Fruit fly (Drosophila melanogaster) whole organism, embryonic: Measurements from ENCODE around the gene GABPI.

Experiments
- Ada2b ChIP-seq: fragments of 200-800 bp; sonication (Bioruptor generic); IDR thresholded peaks from 2 replicates; pipeline ENCODE4 v1.3.6; 2022; ENCODE audit warnings: missing biosample characterization, missing genetic modification characterization
- Bteb2 ChIP-seq: fragments of 200-800 bp; sonication (Bioruptor generic); optimal IDR thresholded peaks from 2 replicates; lab custom pipeline; 2016; ENCODE audit warnings: missing biosample characterization, missing genetic modification characterization
- CG11696 ChIP-seq: fragments of 200-800 bp; sonication (Bioruptor generic); IDR thresholded peaks from 2 replicates; pipeline ENCODE4 v1.3.6; 2022; ENCODE audit warnings: missing biosample characterization, missing genetic modification characterization
- CG16813 ChIP-seq: fragments of 200-800 bp; sonication (Bioruptor generic); IDR thresholded peaks from 3 replicates; pipeline ENCODE4 v1.3.6; 2022; ENCODE audit warnings: missing biosample characterization, missing genetic modification characterization; ENCODE audit not compliant: partially characterized antibody
- CG34224 ChIP-seq: fragments of 200-800 bp; sonication (Bioruptor generic); IDR thresholded peaks from 3 replicates; pipeline ENCODE4 v1.3.6; 2022; ENCODE audit warnings: missing biosample characterization, missing genetic modification characterization; ENCODE audit not compliant: partially characterized antibody
- CG8765 ChIP-seq: fragments of 200-800 bp; sonication (Bioruptor generic); IDR thresholded peaks from 2 replicates; pipeline ENCODE4 v1.3.6; 2022; ENCODE audit warnings: missing biosample characterization, missing genetic modification characterization
- CG8924 ChIP-seq: fragments of 200-800 bp; optimal IDR thresholded peaks from 3 replicates; lab custom pipeline; 2019; ENCODE audit warnings: missing biosample characterization, mild to moderate bottlenecking, missing genetic modification characterization, moderate library complexity
- Dip2 ChIP-seq: fragments of 200-800 bp; sonication (Bioruptor generic); IDR thresholded peaks from 2 replicates; pipeline ENCODE4 v1.3.6; 2022; ENCODE audit warnings: missing biosample characterization, missing genetic modification characterization
- NK7.1 ChIP-seq: fragments of 200-800 bp; sonication (Bioruptor generic); optimal IDR thresholded peaks from 3 replicates; lab custom pipeline; 2016; ENCODE audit warnings: missing biosample characterization, missing genetic modification characterization
- Sox102F ChIP-seq: fragments of 200-800 bp; sonication (Bioruptor generic); optimal IDR thresholded peaks from 2 replicates; lab custom pipeline; 2018; ENCODE audit warnings: missing biosample characterization, mild to moderate bottlenecking, missing genetic modification characterization, moderate library complexity
- Xrp1 ChIP-seq: fragments of 200-800 bp; sonication (Bioruptor generic); IDR thresholded peaks from 2 replicates; pipeline ENCODE4 v1.3.6; 2022; ENCODE audit warnings: missing biosample characterization, missing genetic modification characterization
- nom ChIP-seq: fragments of 200-800 bp; sonication (Bioruptor generic); optimal IDR thresholded peaks from 2 replicates; lab custom pipeline; 2017; ENCODE audit warnings: missing biosample characterization, missing genetic modification characterization, mild to moderate bottlenecking, moderate library complexity, missing genetic modification reagents
- psq ChIP-seq: fragments of 200-800 bp; sonication (Bioruptor generic); optimal IDR thresholded peaks from 2 replicates; lab custom pipeline; 2017; ENCODE audit warnings: missing biosample characterization, missing genetic modification characterization

- no peak for TF ChIP-seq Ada2b (GFP tag; lab: Robert Waterston, UW)
- no peak for TF ChIP-seq CG8765
- TF ChIP-seq NK7.1 (GFP tag; lab: Kevin White, UChicago), result no peak
- TF ChIP-seq CG34224, result no peak
- no peak for TF ChIP-seq CG16813 (GFP tag; lab: Robert Waterston, UW)
- no peak for TF ChIP-seq Sox102F
- TF ChIP-seq CG11696 (GFP tag; lab: Robert Waterston, UW), result no peak
- no peak for TF ChIP-seq Bteb2 (GFP tag; lab: Kevin White, UChicago)
- TF ChIP-seq psq (GFP tag; lab: Kevin White, UChicago), result no peak
- no peak for TF ChIP-seq Xrp1 (GFP tag; lab: Robert Waterston, UW)
- no peak for TF ChIP-seq CG8924 (tag; lab: Kevin White, UChicago)
- TF ChIP-seq Dip2, result no peak
- TF ChIP-seq nom (GFP tag; lab: Kevin White, UChicago), result no peak
These were observed 20.9 kb upstream of the GABPI start for dm6 chr2L:3009438-3009837.
